Worm (Caenorhabditis elegans): ENCODE data around the gene asm-1.

DNA sequence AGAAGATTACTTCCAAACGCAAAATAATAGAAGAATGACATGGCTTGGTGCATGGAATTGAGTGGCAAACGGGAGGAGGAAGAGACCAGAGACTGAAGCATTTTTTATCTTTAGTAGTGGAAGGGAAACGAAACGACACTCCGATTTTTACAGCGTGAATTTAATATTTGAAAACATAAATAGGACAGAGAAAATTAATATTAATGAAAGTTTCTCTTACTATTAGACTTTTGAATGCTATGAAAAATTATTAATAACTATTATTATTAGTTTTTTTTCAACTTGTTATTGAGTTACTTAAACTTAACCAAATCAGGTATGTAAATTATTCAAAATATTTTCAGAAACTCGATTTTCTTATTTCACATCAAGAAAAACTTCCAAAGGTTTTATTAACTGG is 29.8 kb upstream of the asm-1 start, which contains the start of gene C44B7.7:
- no peak for TF ChIP-seq pes-1 (GFP tag; IDR thresholded peaks at IDR 0.05)
- TF ChIP-seq F13C5.2 (tag; optimal IDR thresholded peaks at IDR 0.05) = no peak
- no peak for TF ChIP-seq scrt-1 (GFP tag; IDR thresholded peaks at IDR 0.05)
- TF ChIP-seq ama-1 (optimal IDR thresholded peaks at IDR 0.05) = no peak
- no peak for TF ChIP-seq ceh-36 (tag; optimal IDR thresholded peaks at IDR 0.05)
- no peak for TF ChIP-seq tbx-37 (GFP tag; conservative IDR thresholded peaks at IDR 0.05)
- TF ChIP-seq ceh-13 (GFP tag; optimal IDR thresholded peaks at IDR 0.05) = no peak
- TF ChIP-seq flt-1 (GFP tag; IDR thresholded peaks at IDR 0.05) = no peak
- TF ChIP-seq aly-1 (tag; optimal IDR thresholded peaks at IDR 0.05) = no peak
- TF ChIP-seq hmg-4 (GFP tag; optimal IDR thresholded peaks at IDR 0.05) = no peak
- TF ChIP-seq ets-7 (tag; optimal IDR thresholded peaks at IDR 0.05) = no peak
- TF ChIP-seq hnd-1 (tag; optimal IDR thresholded peaks at IDR 0.05) = no peak
